Worm (Caenorhabditis elegans) whole organism, L4 larva: Measurements from ENCODE around the gene F34H10.4.

Experiments used
- ces-1 ChIP-seq: fragments of 150-350 bp; sonication (generic microtip); optimal IDR thresholded peaks from 4 replicates; lab custom pipeline; 2014; ENCODE audit warnings: missing biosample characterization, missing genetic modification reagents, missing genetic modification characterization
- duxl-1 ChIP-seq: sonication (generic microtip); optimal IDR thresholded peaks from 2 replicates; lab custom pipeline; 2016; ENCODE audit warnings: mild to moderate bottlenecking, missing genetic modification characterization, moderate library complexity, missing compliant biosample characterization; ENCODE audit not compliant: poor library complexity
- dve-1 ChIP-seq: sonication (generic microtip); optimal IDR thresholded peaks from 2 replicates; lab custom pipeline; 2017; ENCODE audit warnings: antibody characterized with exemption, mild to moderate bottlenecking, missing genetic modification characterization, missing compliant biosample characterization; ENCODE audit not compliant: insufficient read depth
- fkh-10 ChIP-seq: fragments of 150-350 bp; optimal IDR thresholded peaks from 2 replicates; lab custom pipeline; 2014; ENCODE audit warnings: missing biosample characterization, missing genetic modification reagents, missing genetic modification characterization
- php-3 ChIP-seq: fragments of 200-800 bp; sonication (Bioruptor generic); IDR thresholded peaks from 2 replicates; pipeline ENCODE4 v1.3.6; 2022; ENCODE audit warnings: missing genetic modification reagents, missing genetic modification characterization, missing compliant biosample characterization
- pqm-1 ChIP-seq: sonication (generic microtip); optimal IDR thresholded peaks from 2 replicates; lab custom pipeline; 2017; ENCODE audit warnings: missing biosample characterization, missing genetic modification characterization
- tag-97 ChIP-seq: fragments of 200-800 bp; sonication (Bioruptor generic); IDR thresholded peaks from 2 replicates; pipeline ENCODE4 v1.3.6; 2022; ENCODE audit warnings: missing genetic modification characterization, missing compliant biosample characterization
- ztf-11 ChIP-seq: fragments of 150-350 bp; optimal IDR thresholded peaks from 2 replicates; lab custom pipeline; 2014; ENCODE audit warnings: missing biosample characterization, missing genetic modification characterization

DNA sequence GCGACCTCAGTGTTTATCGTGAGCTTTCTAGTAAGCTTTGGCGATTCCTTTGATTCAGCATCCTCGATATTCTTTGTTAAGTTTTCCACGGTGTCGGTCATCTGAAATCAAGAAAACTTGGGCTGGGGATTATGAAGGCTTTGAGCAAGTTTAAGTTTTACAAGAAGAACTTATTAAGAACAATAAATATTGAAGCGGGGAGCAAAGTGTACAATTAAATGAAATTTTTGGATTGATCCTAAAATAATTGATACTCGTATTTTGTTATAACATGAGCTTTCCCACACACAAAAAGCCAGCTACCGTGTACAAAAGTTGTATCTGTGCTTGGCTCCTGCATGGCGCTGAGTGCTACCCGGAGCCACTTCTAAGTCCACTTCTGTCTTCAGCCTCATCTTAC, 13.4 kb upstream of the F34H10.4 start, which contains the start of gene F34H10.3:
- TF ChIP-seq ztf-11 (tag; lab: Kevin White, UChicago) (no peak), tag-97 (GFP tag; lab: Robert Waterston, UW) (no peak), pqm-1 (tag; lab: Kevin White, UChicago) (no peak), fkh-10 (GFP tag; lab: Kevin White, UChicago) (no peak), duxl-1 (tag; lab: Kevin White, UChicago) (no peak), php-3 (GFP tag; lab: Robert Waterston, UW) (no peak), dve-1 (tag; lab: Kevin White, UChicago) (no peak), ces-1 (no peak)
